Fruit fly (Drosophila melanogaster) whole organism, embryonic: ENCODE measurements around the gene Ufsp2.
A peak's percentile ranks its signal among the peaks of the same experiment; 100 is the strongest.

Source experiments
- CG10147 ChIP-seq: fragments of 200-800 bp; sonication (Bioruptor generic); optimal IDR thresholded peaks from 2 replicates; lab custom pipeline; 2019; ENCODE audit warnings: missing biosample characterization, mild to moderate bottlenecking, missing genetic modification characterization, moderate library complexity
- CG11093 ChIP-seq: fragments of 200-800 bp; sonication (Bioruptor generic); IDR thresholded peaks from 3 replicates; pipeline ENCODE4 v1.3.6; 2022; ENCODE audit warnings: missing biosample characterization, missing genetic modification characterization
- CG11723 ChIP-seq: fragments of 200-800 bp; sonication (Bioruptor generic); optimal IDR thresholded peaks from 2 replicates; lab custom pipeline; 2017; ENCODE audit warnings: missing biosample characterization, mild to moderate bottlenecking, missing genetic modification characterization
- CG12219 ChIP-seq: fragments of 200-800 bp; sonication (Bioruptor generic); optimal IDR thresholded peaks from 3 replicates; lab custom pipeline; 2018; ENCODE audit warnings: missing biosample characterization, mild to moderate bottlenecking, missing genetic modification characterization
- CG16779 ChIP-seq: fragments of 200-800 bp; sonication (Bioruptor generic); IDR thresholded peaks from 2 replicates; pipeline ENCODE4 v1.3.6; 2022; ENCODE audit warnings: missing biosample characterization, missing genetic modification characterization
- CG17612 ChIP-seq: fragments of 200-800 bp; sonication (Bioruptor generic); IDR thresholded peaks from 2 replicates; pipeline ENCODE4 v1.3.6; 2022; ENCODE audit warnings: missing biosample characterization, missing genetic modification characterization
- CG18599 ChIP-seq: fragments of 200-800 bp; sonication (Bioruptor generic); optimal IDR thresholded peaks from 3 replicates; lab custom pipeline; 2017; ENCODE audit warnings: missing biosample characterization, missing genetic modification characterization, mild to moderate bottlenecking, moderate library complexity, missing genetic modification reagents
- CG30020 ChIP-seq: fragments of 200-800 bp; optimal IDR thresholded peaks from 2 replicates; lab custom pipeline; 2019; ENCODE audit warnings: missing biosample characterization, mild to moderate bottlenecking, missing genetic modification characterization, moderate library complexity
- CG3163 ChIP-seq: fragments of 200-800 bp; sonication (Bioruptor generic); optimal IDR thresholded peaks from 3 replicates; lab custom pipeline; 2016; ENCODE audit warnings: missing biosample characterization, missing genetic modification characterization
- CG32772 ChIP-seq: fragments of 200-800 bp; sonication (Bioruptor generic); IDR thresholded peaks from 2 replicates; pipeline ENCODE4 v1.3.6; 2022; ENCODE audit warnings: missing biosample characterization, missing genetic modification characterization
- CG34422 ChIP-seq: fragments of 200-800 bp; sonication (Bioruptor generic); IDR thresholded peaks from 3 replicates; pipeline ENCODE4 v1.3.6; 2022; ENCODE audit warnings: missing biosample characterization, missing genetic modification characterization
- CG3726 ChIP-seq: fragments of 200-800 bp; sonication (Bioruptor generic); IDR thresholded peaks from 3 replicates; pipeline ENCODE4, ENCODE4 v1.3.6; 2022; ENCODE audit warnings: missing biosample characterization, missing genetic modification characterization
- CG42726 ChIP-seq: fragments of 200-800 bp; sonication (Bioruptor generic); IDR thresholded peaks from 2 replicates; pipeline ENCODE4 v1.3.6; 2022; ENCODE audit warnings: missing biosample characterization, missing genetic modification characterization; ENCODE audit not compliant: partially characterized antibody
- CG4424 ChIP-seq: fragments of 200-800 bp; sonication (Bioruptor generic); optimal IDR thresholded peaks from 3 replicates; lab custom pipeline; 2016; ENCODE audit warnings: missing biosample characterization, missing genetic modification characterization
- CG4617 ChIP-seq: fragments of 200-800 bp; sonication (Bioruptor generic); optimal IDR thresholded peaks from 3 replicates; lab custom pipeline; 2016; ENCODE audit warnings: missing biosample characterization, missing genetic modification characterization, borderline replicate concordance
- CG8089 ChIP-seq: fragments of 200-800 bp; sonication (Bioruptor generic); optimal IDR thresholded peaks from 3 replicates; lab custom pipeline; 2016; ENCODE audit warnings: missing biosample characterization, missing genetic modification characterization
- CG8359 ChIP-seq: fragments of 200-800 bp; sonication (Bioruptor generic); optimal IDR thresholded peaks from 2 replicates; lab custom pipeline; 2017; ENCODE audit warnings: missing biosample characterization, mild to moderate bottlenecking, missing genetic modification characterization, borderline replicate concordance
- Camta ChIP-seq: fragments of 200-800 bp; sonication (Bioruptor generic); optimal IDR thresholded peaks from 2 replicates; lab custom pipeline; 2016; ENCODE audit warnings: missing biosample characterization, missing genetic modification characterization
- Dek ChIP-seq: fragments of 200-800 bp; sonication (Bioruptor generic); optimal IDR thresholded peaks from 3 replicates; lab custom pipeline; 2019; ENCODE audit warnings: missing biosample characterization, mild to moderate bottlenecking, missing genetic modification characterization, moderate library complexity
- Doc2 ChIP-seq: fragments of 200-800 bp; sonication (Bioruptor generic); IDR thresholded peaks from 2 replicates; pipeline ENCODE4 v1.3.6; 2022; ENCODE audit warnings: missing biosample characterization, missing genetic modification characterization
- Dp ChIP-seq: fragments of 200-800 bp; sonication (Bioruptor generic); optimal IDR thresholded peaks from 2 replicates; lab custom pipeline; 2018; ENCODE audit warnings: missing biosample characterization, mild to moderate bottlenecking, missing genetic modification characterization, moderate library complexity
- Fer3 ChIP-seq: fragments of 200-800 bp; sonication (Bioruptor generic); optimal IDR thresholded peaks from 2 replicates; lab custom pipeline; 2018; ENCODE audit warnings: missing biosample characterization, mild to moderate bottlenecking, missing genetic modification characterization, moderate library complexity
- Gsc ChIP-seq: fragments of 200-800 bp; sonication (Bioruptor generic); IDR thresholded peaks from 2 replicates; pipeline ENCODE4 v1.3.6; 2022; ENCODE audit warnings: missing biosample characterization, missing genetic modification characterization
- H15 ChIP-seq: fragments of 200-800 bp; sonication (Bioruptor generic); IDR thresholded peaks from 3 replicates; pipeline ENCODE4 v1.3.6; 2022; ENCODE audit warnings: missing biosample characterization, missing genetic modification characterization
- HLH54F ChIP-seq: fragments of 200-800 bp; sonication (Bioruptor generic); optimal IDR thresholded peaks from 3 replicates; lab custom pipeline; 2016; ENCODE audit warnings: missing biosample characterization, missing genetic modification characterization
- Hr3 ChIP-seq: fragments of 200-800 bp; sonication (Bioruptor generic); optimal IDR thresholded peaks from 3 replicates; lab custom pipeline; 2016; ENCODE audit warnings: missing biosample characterization, missing genetic modification characterization
- Hr39 ChIP-seq: fragments of >200 bp; optimal IDR thresholded peaks from 2 replicates; lab custom pipeline; 2017
- Mes4 ChIP-seq: fragments of 200-800 bp; sonication (Bioruptor generic); optimal IDR thresholded peaks from 2 replicates; lab custom pipeline; 2016; ENCODE audit warnings: missing biosample characterization, missing genetic modification characterization
- Oli ChIP-seq: fragments of 200-800 bp; sonication (Bioruptor generic); optimal IDR thresholded peaks from 2 replicates; lab custom pipeline; 2018; ENCODE audit warnings: missing biosample characterization, mild to moderate bottlenecking, missing genetic modification characterization, moderate library complexity
- PHDP ChIP-seq: fragments of 200-800 bp; sonication (Bioruptor generic); optimal IDR thresholded peaks from 3 replicates; lab custom pipeline; 2018; ENCODE audit warnings: missing biosample characterization, mild to moderate bottlenecking, missing genetic modification characterization, moderate library complexity
- Sin3A ChIP-seq: fragments of >200 bp; optimal IDR thresholded peaks from 2 replicates; lab custom pipeline; 2018
- ac ChIP-seq: fragments of 200-800 bp; sonication (Bioruptor generic); optimal IDR thresholded peaks from 3 replicates; lab custom pipeline; 2017; ENCODE audit warnings: missing biosample characterization, mild to moderate bottlenecking, missing genetic modification characterization
- ase ChIP-seq: fragments of 200-800 bp; sonication (Bioruptor generic); IDR thresholded peaks from 3 replicates; pipeline ENCODE4 v1.3.6; 2022; ENCODE audit warnings: missing biosample characterization, missing genetic modification characterization
- bigmax ChIP-seq: fragments of 200-800 bp; sonication (Bioruptor generic); optimal IDR thresholded peaks from 2 replicates; lab custom pipeline; 2018; ENCODE audit warnings: missing biosample characterization, mild to moderate bottlenecking, missing genetic modification characterization
- bowl ChIP-seq: fragments of 200-800 bp; sonication (Bioruptor generic); IDR thresholded peaks from 2 replicates; pipeline ENCODE4 v1.3.6; 2022; ENCODE audit warnings: missing biosample characterization, missing genetic modification characterization
- cg ChIP-seq: fragments of 200-800 bp; sonication (Bioruptor generic); optimal IDR thresholded peaks from 3 replicates; lab custom pipeline; 2019; ENCODE audit warnings: missing biosample characterization, mild to moderate bottlenecking, missing genetic modification characterization, moderate library complexity
- dmrt99B ChIP-seq: fragments of 200-800 bp; sonication (Bioruptor generic); optimal IDR thresholded peaks from 2 replicates; lab custom pipeline; 2018; ENCODE audit warnings: missing biosample characterization, mild to moderate bottlenecking, missing genetic modification characterization, moderate library complexity
- fd102C ChIP-seq: fragments of 200-800 bp; sonication (Bioruptor generic); optimal IDR thresholded peaks from 2 replicates; lab custom pipeline; 2018; ENCODE audit warnings: missing biosample characterization, mild to moderate bottlenecking, missing genetic modification characterization, moderate library complexity
- fd64A ChIP-seq: fragments of 200-800 bp; sonication (Bioruptor generic); optimal IDR thresholded peaks from 3 replicates; lab custom pipeline; 2018; ENCODE audit warnings: missing biosample characterization, mild to moderate bottlenecking, missing genetic modification characterization
- ftz-f1 ChIP-seq: fragments of 200-800 bp; sonication (Bioruptor generic); optimal IDR thresholded peaks from 2 replicates; lab custom pipeline; 2016; ENCODE audit warnings: missing biosample characterization, missing genetic modification characterization
- gem ChIP-seq: fragments of 200-800 bp; sonication (Bioruptor generic); optimal IDR thresholded peaks from 2 replicates; lab custom pipeline; 2019; ENCODE audit warnings: missing biosample characterization, mild to moderate bottlenecking, missing genetic modification characterization, moderate library complexity
- ham ChIP-seq: fragments of 200-800 bp; sonication (Bioruptor generic); IDR thresholded peaks from 2 replicates; pipeline ENCODE4 v1.3.6; 2022; ENCODE audit warnings: missing biosample characterization, missing genetic modification characterization
- her ChIP-seq: fragments of 200-800 bp; sonication (Bioruptor generic); optimal IDR thresholded peaks from 2 replicates; lab custom pipeline; 2016; ENCODE audit warnings: missing biosample characterization, missing genetic modification characterization
- kay ChIP-seq: fragments of 200-800 bp; sonication (Bioruptor generic); optimal IDR thresholded peaks from 2 replicates; lab custom pipeline; 2016; ENCODE audit warnings: missing biosample characterization, missing genetic modification characterization
- lab ChIP-seq: fragments of 200-800 bp; sonication (Bioruptor generic); optimal IDR thresholded peaks from 3 replicates; lab custom pipeline; 2017; ENCODE audit warnings: missing biosample characterization, missing genetic modification characterization, mild to moderate bottlenecking, moderate library complexity, missing genetic modification reagents
- lilli ChIP-seq: fragments of 200-800 bp; sonication (Bioruptor generic); optimal IDR thresholded peaks from 3 replicates; lab custom pipeline; 2016; ENCODE audit warnings: missing biosample characterization, missing genetic modification characterization
- peb ChIP-seq: fragments of 200-800 bp; sonication (Bioruptor generic); IDR thresholded peaks from 2 replicates; pipeline ENCODE4 v1.3.6; 2022; ENCODE audit warnings: missing biosample characterization, missing genetic modification characterization
- pho ChIP-seq: fragments of 200-800 bp; sonication (Bioruptor generic); optimal IDR thresholded peaks from 2 replicates; lab custom pipeline; 2016; ENCODE audit warnings: missing biosample characterization, missing genetic modification characterization
- pzg ChIP-seq: fragments of 200-800 bp; sonication (Bioruptor generic); optimal IDR thresholded peaks from 3 replicates; lab custom pipeline; 2018; ENCODE audit warnings: missing biosample characterization, mild to moderate bottlenecking, missing genetic modification characterization, moderate library complexity
- run ChIP-seq: fragments of 200-800 bp; sonication (Bioruptor generic); optimal IDR thresholded peaks from 3 replicates; lab custom pipeline; 2018; ENCODE audit warnings: missing biosample characterization, mild to moderate bottlenecking, missing genetic modification characterization
- schlank ChIP-seq: fragments of 200-800 bp; sonication (Bioruptor generic); optimal IDR thresholded peaks from 2 replicates; lab custom pipeline; 2018; ENCODE audit warnings: missing biosample characterization, mild to moderate bottlenecking, missing genetic modification characterization
- stwl ChIP-seq: fragments of 200-800 bp; sonication (Bioruptor generic); optimal IDR thresholded peaks from 3 replicates; lab custom pipeline; 2018; ENCODE audit warnings: missing biosample characterization, mild to moderate bottlenecking, missing genetic modification characterization, moderate library complexity
- vvl ChIP-seq: fragments of 200-800 bp; sonication (Bioruptor generic); IDR thresholded peaks from 2 replicates; pipeline ENCODE4 v1.3.6; 2022; ENCODE audit warnings: missing biosample characterization, missing genetic modification characterization

The Ufsp2 gene

DNA sequence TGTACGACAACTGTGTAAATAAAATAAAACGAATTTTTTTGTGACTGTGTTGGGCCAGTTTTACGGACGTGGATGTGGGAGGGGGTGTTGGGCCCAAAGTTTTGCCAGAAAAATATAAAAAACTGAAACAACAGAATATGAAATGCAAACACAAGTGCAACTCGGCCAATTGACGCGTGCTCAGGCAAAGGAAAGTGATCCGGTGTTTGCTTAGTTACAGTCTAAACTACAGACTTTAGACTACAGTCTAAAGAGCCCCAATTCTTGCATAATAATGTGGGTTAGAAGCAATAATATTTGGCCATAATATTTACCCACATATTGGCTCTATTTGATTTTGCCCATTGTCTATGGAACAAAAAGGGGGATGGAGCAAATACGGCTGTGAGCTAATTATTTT is 27.5 kb upstream of the Ufsp2 start (continued):
- TF ChIP-seq bigmax (GFP tag; lab: Kevin White, UChicago): no peak
- no peak for TF ChIP-seq stwl (tag; lab: Kevin White, UChicago)
- TF ChIP-seq Doc2 (GFP tag; lab: Robert Waterston, UW): no peak
- no peak for TF ChIP-seq CG32772
- TF ChIP-seq ham (GFP tag; lab: Robert Waterston, UW): no peak
- TF ChIP-seq CG18599 (GFP tag; lab: Kevin White, UChicago): peak; percentile 72
- no peak for TF ChIP-seq CG3163
- TF ChIP-seq fd102C (GFP tag; lab: Kevin White, UChicago): no peak
- no peak for TF ChIP-seq CG17612 (GFP tag; lab: Robert Waterston, UW)
- TF ChIP-seq fd64A (GFP tag; lab: Kevin White, UChicago): no peak
- TF ChIP-seq run (tag; lab: Kevin White, UChicago): no peak
- TF ChIP-seq Gsc (GFP tag; lab: Robert Waterston, UW): no peak
- no peak for TF ChIP-seq peb
- no peak for TF ChIP-seq H15
- peak; percentile 57 for TF ChIP-seq schlank
- TF ChIP-seq ftz-f1 (GFP tag; lab: Kevin White, UChicago): no peak
- TF ChIP-seq PHDP (tag; lab: Kevin White, UChicago): peak; percentile 26
- no peak for TF ChIP-seq cg (GFP tag; lab: Kevin White, UChicago)
- no peak for TF ChIP-seq dmrt99B
- TF ChIP-seq pho (GFP tag; lab: Kevin White, UChicago): no peak
- no peak for TF ChIP-seq CG8089 (GFP tag; lab: Kevin White, UChicago)
- TF ChIP-seq Dek (tag; lab: Kevin White, UChicago): no peak
- TF ChIP-seq Fer3 (tag; lab: Kevin White, UChicago): peak; percentile 48
- TF ChIP-seq ase (GFP tag; lab: Robert Waterston, UW): no peak
- TF ChIP-seq her: no peak
- TF ChIP-seq CG11093 (GFP tag; lab: Robert Waterston, UW): no peak
- TF ChIP-seq HLH54F: no peak
- TF ChIP-seq CG16779 (GFP tag; lab: Robert Waterston, UW): no peak
- TF ChIP-seq lilli (GFP tag; lab: Kevin White, UChicago): no peak
- TF ChIP-seq CG10147: no peak
- no peak for TF ChIP-seq Sin3A
- TF ChIP-seq CG8359 (GFP tag; lab: Kevin White, UChicago): no peak
- TF ChIP-seq vvl (GFP tag; lab: Robert Waterston, UW): no peak
- TF ChIP-seq CG4424: no peak
- TF ChIP-seq gem (tag; lab: Kevin White, UChicago): peak; percentile 3
- no peak for TF ChIP-seq Mes4 (GFP tag; lab: Kevin White, UChicago)
- no peak for TF ChIP-seq ac (GFP tag; lab: Kevin White, UChicago)
- TF ChIP-seq lab (GFP tag; lab: Kevin White, UChicago): no peak
- TF ChIP-seq Camta: no peak
- TF ChIP-seq Hr39 (lab: Kevin White, UChicago): no peak
- no peak for TF ChIP-seq CG42726 (GFP tag; lab: Robert Waterston, UW)
- no peak for TF ChIP-seq kay
- TF ChIP-seq CG30020 (tag; lab: Kevin White, UChicago): no peak
- no peak for TF ChIP-seq bowl (GFP tag; lab: Robert Waterston, UW)
- no peak for TF ChIP-seq Hr3
- TF ChIP-seq CG11723 (GFP tag; lab: Kevin White, UChicago): no peak
- no peak for TF ChIP-seq CG12219 (GFP tag; lab: Kevin White, UChicago)
- no peak for TF ChIP-seq CG3726
- no peak for TF ChIP-seq CG34422
- no peak for TF ChIP-seq CG4617
- no peak for TF ChIP-seq pzg (GFP tag; lab: Kevin White, UChicago)
- no peak for TF ChIP-seq Dp
- no peak for TF ChIP-seq Oli (tag; lab: Kevin White, UChicago)
